Worm (Caenorhabditis elegans) whole organism, L4/young adult: ENCODE results near the gene C06E1.7.

Experiments
- W03F9.2 ChIP-seq: fragments of 150-350 bp; optimal IDR thresholded peaks from 2 replicates; lab custom pipeline; 2014; ENCODE audit warnings: missing biosample characterization, missing genetic modification characterization
- dao-5 ChIP-seq: sonication (generic microtip); optimal IDR thresholded peaks from 2 replicates; lab custom pipeline; 2016; ENCODE audit warnings: missing genotype, missing genetic modification characterization, moderate library complexity, missing compliant biosample characterization
- him-1 ChIP-seq: sonication (generic microtip); optimal IDR thresholded peaks from 2 replicates; lab custom pipeline; 2016; ENCODE audit warnings: missing genotype, missing genetic modification reagents, missing genetic modification characterization, missing compliant biosample characterization

Gene C06E1.7

DNA sequence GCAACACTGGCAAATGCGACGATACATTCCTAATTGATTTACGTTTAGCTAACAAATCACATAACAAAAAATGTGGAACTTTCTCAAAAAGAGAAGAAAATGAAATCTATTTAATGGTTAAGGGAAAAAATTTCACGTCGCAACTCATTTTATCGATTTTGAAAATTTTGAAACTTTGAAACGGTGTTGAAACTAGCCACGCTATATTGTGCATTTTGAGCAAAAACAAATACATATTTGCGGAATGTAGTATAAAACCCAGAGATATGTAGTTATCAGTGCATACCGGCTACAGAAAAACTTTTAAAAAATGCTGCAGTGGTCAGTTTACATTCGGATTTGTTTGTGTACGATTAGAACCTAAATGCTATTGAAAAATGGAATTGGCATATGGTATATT lies at the start of gene C06E1.7:
Gene C06E1.7 (minus strand): TSS at position 101 of the 400 bp plus-strand sequence.
- no peak for TF ChIP-seq W03F9.2 (tag; lab: Kevin White, UChicago)
- TF ChIP-seq dao-5 (tag; lab: Kevin White, UChicago) = no peak
- TF ChIP-seq him-1 = no peak

DNA sequence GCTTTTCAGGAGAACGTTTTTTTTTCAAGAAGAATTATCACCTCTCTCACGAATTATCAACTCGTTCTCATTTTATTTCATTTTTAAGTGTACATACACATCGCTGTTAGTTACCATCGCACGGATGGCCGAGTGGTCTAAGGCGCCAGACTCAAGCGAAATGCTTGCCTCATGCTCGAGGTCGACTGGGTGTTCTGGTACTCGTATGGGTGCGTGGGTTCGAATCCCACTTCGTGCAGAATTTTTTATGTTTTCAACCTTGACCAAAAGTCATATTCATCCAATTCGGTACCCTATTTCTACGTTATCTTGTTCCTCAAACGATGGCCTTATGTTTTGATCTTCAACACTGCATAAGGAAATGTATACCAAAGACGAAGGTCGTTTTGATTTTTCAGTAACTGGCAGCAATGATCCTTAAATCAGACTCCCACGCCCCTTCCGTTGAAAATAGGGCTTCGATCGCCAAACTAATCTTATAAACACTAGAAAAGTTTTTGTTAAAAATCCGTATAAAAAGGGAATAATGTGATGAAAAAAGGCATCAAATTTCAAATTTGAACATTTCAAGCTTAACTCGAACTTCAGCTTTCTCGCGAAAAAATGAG lies 45.8 kb upstream of the C06E1.7 start, which contains the start of gene fip-1:
Gene fip-1 (plus strand): TSS at position 558 of the 608 bp plus-strand sequence.
- no peak for TF ChIP-seq him-1
- no peak for TF ChIP-seq dao-5 (tag; lab: Kevin White, UChicago)
- TF ChIP-seq W03F9.2 (tag; lab: Kevin White, UChicago) = peak; percentile 65

DNA sequence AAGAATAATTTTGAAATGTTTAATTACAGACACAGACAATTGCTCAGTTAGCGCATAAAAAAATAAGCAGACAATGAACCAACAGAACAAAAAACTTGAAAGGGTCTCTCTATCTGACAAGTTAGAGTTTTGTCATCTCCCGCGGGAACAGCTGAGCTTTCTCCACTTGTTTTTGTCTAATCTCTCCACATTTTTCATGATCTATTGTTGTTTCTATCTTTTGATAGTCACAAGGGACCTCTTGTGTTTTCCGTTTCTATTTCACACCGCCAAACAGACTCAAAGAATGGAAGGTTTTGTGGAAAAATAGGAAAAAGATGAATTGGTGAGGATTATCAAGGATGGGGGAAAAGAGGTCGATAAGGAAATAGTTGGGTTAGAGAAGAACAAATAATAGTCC lies 43.3 kb upstream of the C06E1.7 start:
- no peak for TF ChIP-seq him-1
- TF ChIP-seq W03F9.2 (tag; lab: Kevin White, UChicago) = no peak
- no peak for TF ChIP-seq dao-5 (tag; lab: Kevin White, UChicago)

DNA sequence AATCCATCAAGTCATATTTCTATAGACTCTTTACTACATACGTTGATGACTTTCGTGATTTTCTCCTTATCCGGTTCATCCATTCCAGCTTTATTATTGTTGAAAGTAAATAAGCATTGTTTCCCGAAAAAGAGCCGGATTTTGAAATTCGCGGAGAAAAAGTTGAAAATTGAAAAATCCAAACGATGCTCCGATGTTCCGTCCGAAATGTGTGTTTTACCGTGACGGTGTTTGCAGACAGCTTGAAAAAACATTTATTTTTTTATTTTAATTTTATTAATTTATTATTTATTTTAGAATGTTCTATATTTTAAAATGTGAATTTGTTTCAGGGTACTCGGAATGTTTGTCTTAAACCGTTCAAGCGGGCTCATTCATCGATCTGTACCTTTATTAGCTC lies 37.3 kb upstream of the C06E1.7 start, which contains the start of gene dnj-10:
Gene dnj-10 (plus strand): TSS at position 333 of the 400 bp plus-strand sequence.
- TF ChIP-seq W03F9.2 (tag; lab: Kevin White, UChicago) = peak; percentile 81
- no peak for TF ChIP-seq dao-5 (tag; lab: Kevin White, UChicago)

DNA sequence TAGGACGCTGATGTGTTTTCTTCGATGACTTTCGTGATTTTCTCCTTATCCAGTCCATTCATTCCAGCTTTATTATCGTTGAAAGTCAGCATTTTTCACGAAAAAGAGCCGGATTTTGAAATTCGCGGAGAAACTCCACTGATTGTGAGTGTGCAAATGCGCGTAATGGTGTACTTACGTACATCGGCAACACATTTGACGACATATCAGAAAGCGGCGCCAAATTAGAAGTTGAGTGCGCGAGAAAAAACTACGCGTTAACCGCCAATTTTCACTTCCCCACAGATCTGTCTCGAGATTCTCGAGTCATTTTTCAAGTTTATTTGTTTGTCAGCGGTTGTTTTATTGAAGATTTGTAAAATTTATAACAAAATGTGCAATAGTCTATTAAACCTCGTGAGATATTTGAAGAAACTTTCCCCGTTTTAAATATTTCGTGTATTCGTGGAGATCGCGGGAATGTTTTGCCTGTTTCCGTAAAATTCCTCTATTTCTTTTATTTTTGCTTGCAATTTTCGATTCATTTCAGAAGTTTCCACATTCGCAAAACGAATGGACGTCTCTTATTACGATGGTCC lies 35.0 kb upstream of the C06E1.7 start, which contains the start of the genes polk-1 and gpr-1:
Gene polk-1 (minus strand): TSS at position 186 of the 578 bp plus-strand sequence.
Gene gpr-1 (plus strand): TSS at position 528 of the 578 bp plus-strand sequence.
- no peak for TF ChIP-seq dao-5 (tag; lab: Kevin White, UChicago)

DNA sequence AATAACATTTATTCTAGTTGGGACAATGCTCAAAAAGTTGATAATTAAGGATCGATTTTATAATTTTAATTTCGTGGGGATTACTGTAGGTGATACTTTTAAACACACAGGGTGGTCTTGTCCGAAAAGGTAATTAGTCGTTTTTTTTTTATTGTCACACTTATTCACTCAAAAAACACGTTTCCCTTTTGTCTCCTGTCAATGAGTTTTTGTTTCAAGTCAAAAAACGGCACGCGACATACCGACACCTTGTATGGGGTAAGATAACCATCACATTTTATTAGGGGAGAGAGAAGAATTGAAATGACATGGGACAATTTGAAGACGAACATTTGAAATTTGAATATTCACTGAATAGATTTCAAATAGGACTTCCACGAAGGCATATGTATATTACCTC lies 31.6 kb upstream of the C06E1.7 start:
- no peak for TF ChIP-seq dao-5 (tag; lab: Kevin White, UChicago)
- no peak for TF ChIP-seq W03F9.2 (tag; lab: Kevin White, UChicago)
- TF ChIP-seq him-1 = no peak

DNA sequence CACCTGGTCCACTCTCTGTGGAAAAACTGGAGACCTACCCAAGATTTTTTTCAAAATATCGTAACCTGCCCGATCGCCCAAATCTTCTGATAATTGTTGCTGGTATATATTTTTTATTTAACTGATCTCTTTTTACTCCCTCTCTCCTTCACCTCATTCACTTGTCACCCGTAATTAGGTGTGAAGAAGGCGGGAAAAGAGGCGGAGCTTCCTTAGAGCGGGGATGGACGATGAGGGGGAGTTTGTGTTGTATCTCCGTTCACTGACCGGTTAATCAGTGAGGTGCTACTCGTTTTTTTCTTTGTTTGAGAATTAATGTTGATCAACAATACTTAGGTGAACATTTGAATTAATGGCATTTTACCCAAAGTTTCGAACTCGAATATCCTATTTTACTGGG lies 28.9 kb upstream of the C06E1.7 start, which contains the start of gene ceh-16:
Gene ceh-16 (plus strand): TSS at position 301 of the 400 bp plus-strand sequence.
- TF ChIP-seq W03F9.2 (tag; lab: Kevin White, UChicago) = no peak

DNA sequence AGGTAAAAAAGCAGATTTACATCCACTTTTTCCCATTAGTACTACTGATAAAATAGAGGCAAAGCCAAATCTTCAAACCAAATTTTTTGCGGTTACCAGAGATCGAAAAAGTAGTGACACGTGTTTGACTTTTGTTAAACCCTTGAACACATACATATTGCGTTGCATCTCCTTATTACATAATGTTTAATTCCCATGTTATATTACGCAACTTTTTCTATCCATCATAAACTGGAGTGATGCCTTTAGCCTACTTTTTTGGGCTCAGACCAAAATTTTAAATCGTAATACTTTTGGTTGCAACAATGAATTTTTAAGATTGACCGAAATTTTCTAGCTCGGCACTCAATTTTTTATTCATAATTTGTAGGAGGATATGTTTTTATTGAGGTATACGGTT lies 28.5 kb upstream of the C06E1.7 start:
- TF ChIP-seq him-1 (no peak), dao-5 (tag; lab: Kevin White, UChicago) (no peak), W03F9.2 (tag; lab: Kevin White, UChicago) (no peak)

DNA sequence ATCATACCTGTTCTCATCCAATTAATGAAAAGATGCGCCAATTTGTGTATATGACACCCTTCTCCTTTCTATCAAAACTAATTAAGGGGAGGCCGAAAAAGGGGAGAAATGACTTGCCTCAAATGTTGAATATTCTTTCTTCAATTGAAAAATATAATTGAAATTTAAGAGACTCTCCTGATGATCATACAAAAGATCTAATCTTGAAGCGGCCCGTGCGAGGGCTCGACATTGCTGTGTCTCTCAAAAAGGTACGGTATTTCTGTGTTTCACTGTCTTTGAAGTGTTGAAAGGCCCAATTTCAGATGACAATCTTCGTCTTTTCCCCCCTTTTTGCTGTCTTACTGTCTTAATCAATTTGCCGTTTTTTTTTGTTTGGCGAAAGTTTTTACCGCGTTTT lies 27.5 kb upstream of the C06E1.7 start:
- TF ChIP-seq him-1 (no peak), dao-5 (tag; lab: Kevin White, UChicago) (no peak), W03F9.2 (tag; lab: Kevin White, UChicago) (no peak)

DNA sequence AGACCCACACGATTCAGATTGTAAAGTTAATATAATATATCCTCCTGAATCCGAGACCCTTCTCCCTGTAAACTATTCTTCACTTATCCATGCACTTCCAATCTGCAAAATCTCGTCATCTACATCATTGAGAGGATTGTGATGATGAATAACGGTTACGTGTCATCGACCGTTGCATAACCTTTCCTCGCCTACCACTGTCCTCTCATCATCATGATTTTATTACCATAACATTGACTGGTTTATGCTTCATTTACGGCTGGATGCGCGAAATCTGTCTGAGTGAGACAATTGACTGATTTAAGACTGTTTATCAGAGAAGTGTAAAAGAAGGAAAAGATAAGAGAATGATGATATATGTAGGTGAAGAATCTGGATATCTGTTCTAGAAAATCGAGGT lies 26.7 kb upstream of the C06E1.7 start:
- TF ChIP-seq him-1 (no peak), W03F9.2 (tag; lab: Kevin White, UChicago) (no peak), dao-5 (tag; lab: Kevin White, UChicago) (no peak)

DNA sequence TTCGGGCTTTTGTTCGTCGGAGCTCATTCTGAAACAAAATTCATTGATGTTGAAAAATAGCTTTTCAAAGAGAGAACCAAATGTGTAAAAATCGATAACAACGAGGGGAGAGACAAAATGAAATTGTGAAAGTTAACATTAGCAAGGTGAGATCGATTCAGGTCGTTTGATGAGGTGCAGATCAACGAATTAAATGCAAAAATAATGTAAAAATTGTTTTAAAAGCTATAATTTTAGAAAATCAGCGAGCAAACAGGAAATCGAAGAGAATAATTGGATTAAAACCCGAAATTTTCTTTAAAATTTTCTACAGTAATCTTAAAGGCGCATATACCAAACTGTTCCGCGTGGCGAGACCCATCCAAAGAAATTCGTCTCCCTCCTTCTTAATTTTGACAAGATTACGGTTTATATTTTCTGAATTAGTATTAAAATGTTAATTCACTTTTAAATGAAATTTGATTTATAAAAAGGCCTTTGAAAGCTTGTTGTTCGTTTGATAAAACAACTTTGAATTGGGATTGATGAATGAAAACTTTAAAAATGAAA lies 25.0 kb upstream of the C06E1.7 start, which contains the start of gene C13G5.2:
Gene C13G5.2 (minus strand): TSS at position 51 of the 549 bp plus-strand sequence.
- TF ChIP-seq dao-5 (tag; lab: Kevin White, UChicago) (no peak), W03F9.2 (tag; lab: Kevin White, UChicago) (peak; percentile 37), him-1 (no peak)

DNA sequence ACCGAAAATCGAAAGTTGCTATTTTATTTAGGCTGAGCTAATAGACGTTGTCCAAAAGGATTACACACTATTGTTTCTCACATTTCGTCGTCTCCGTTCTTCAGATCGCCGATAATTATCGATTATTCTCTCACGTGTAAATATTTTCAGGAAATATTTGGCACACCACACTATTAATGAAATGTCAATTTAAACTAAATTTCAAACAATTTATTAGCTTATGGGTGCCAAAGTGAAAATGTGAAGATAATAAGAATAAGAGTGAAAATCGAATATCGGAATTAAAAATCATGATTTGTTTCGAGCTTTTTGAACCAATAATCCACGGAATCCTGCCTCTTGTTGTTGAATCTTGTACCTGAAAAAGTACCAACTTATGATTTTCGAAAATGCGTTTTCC lies 23.1 kb upstream of the C06E1.7 start, which contains the start of gene C06E1.11:
Gene C06E1.11 (minus strand): TSS at position 101 of the 400 bp plus-strand sequence.
- TF ChIP-seq him-1 (no peak), dao-5 (tag; lab: Kevin White, UChicago) (no peak), W03F9.2 (tag; lab: Kevin White, UChicago) (no peak)

DNA sequence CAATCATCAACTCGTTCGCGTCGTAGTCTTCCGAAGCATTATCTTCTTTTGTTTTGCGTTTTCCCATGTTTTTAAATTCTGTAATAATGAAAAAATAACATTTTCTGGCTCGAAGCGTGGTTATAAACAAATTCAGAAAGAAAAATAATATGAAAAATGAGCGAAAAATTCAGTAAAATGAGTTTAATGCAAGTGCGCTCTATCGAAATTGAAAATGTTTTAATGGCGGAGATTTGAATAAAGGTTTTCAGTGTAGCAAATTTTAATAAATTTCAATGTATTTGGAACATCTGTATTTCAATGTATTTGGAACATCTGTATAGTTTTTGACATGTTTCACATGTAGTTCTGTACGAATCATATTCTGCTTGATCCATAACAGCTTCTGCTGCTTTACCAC lies 21.0 kb upstream of the C06E1.7 start, which contains the start of gene rha-2:
Gene rha-2 (minus strand): TSS at position 80 of the 400 bp plus-strand sequence.
- no peak for TF ChIP-seq W03F9.2 (tag; lab: Kevin White, UChicago)
- TF ChIP-seq him-1 = no peak

DNA sequence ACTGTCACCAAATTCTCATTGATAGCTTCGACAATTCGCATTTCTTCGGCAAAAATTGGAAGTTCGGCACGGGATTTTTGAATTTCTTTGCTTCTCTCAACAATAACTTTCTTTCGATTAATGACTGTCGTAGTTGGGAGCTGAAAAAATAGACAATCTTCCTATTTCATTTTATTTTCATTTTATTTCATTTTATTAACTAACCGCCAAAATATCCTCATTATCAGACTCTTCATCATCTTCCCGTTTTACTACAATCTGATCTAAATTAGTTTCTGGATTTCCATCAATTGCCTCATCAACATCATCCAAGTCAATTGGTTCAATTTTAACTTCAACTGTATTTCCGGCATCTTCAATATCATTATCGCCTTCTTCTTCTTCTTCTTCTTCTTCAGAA lies 20.1 kb upstream of the C06E1.7 start:
- TF ChIP-seq W03F9.2 (tag; lab: Kevin White, UChicago) (no peak), dao-5 (tag; lab: Kevin White, UChicago) (no peak), him-1 (no peak)
